Worm (Caenorhabditis elegans) whole organism, late embryonic: ENCODE measurements around the gene Y38H6C.25.

ENCODE experiments used
- ama-1 ChIP-seq: fragments of 150-350 bp; optimal IDR thresholded peaks from 2 replicates; lab custom pipeline; 2014
- che-1 ChIP-seq: sonication (generic microtip); optimal IDR thresholded peaks from 2 replicates; lab custom pipeline; 2016; ENCODE audit warnings: mild to moderate bottlenecking, missing genetic modification characterization, missing compliant biosample characterization
- elt-4 ChIP-seq: sonication (generic microtip); optimal IDR thresholded peaks from 2 replicates; lab custom pipeline; 2016; ENCODE audit warnings: missing genetic modification characterization, missing compliant biosample characterization
- mec-3 ChIP-seq: sonication (generic microtip); optimal IDR thresholded peaks from 2 replicates; lab custom pipeline; 2016; ENCODE audit warnings: borderline replicate concordance, missing genetic modification characterization, missing compliant biosample characterization
- pha-4 ChIP-seq: fragments of 150-350 bp; optimal IDR thresholded peaks from 2 replicates; lab custom pipeline; 2018; ENCODE audit warnings: missing biosample characterization, missing genetic modification reagents, missing genetic modification characterization
- tbx-2 ChIP-seq: sonication (generic microtip); optimal IDR thresholded peaks from 2 replicates; lab custom pipeline; 2016; ENCODE audit warnings: missing genetic modification characterization, missing compliant biosample characterization
- unc-86 ChIP-seq: sonication (generic microtip); optimal IDR thresholded peaks from 2 replicates; lab custom pipeline; 2016; ENCODE audit warnings: missing genetic modification characterization, missing compliant biosample characterization

DNA sequence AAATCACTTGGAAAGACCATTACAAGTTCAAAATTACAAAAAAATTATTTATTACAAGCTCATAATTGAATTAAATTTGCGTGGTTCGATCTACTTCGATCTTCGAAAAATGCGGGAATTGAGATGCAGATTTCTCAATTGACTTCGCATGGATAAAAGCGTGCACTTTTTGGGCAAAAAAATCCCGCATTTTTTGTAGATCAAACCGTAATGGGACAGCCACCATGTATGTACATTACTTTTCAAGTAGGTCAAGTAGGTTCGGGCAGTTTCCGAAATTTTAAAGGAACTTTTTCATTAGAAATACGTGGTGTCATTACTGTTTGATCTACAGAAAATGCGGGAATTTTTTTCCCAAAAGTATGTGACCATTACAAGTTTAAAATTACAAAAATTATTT is 21.5 kb upstream of the Y38H6C.25 start:
- TF ChIP-seq pha-4 (tag; lab: Kevin White, UChicago) (no peak), unc-86 (tag; lab: Kevin White, UChicago) (no peak), tbx-2 (tag; lab: Kevin White, UChicago) (no peak), che-1 (tag; lab: Kevin White, UChicago) (no peak), mec-3 (tag; lab: Kevin White, UChicago) (no peak), elt-4 (no peak), ama-1 (no peak)
